Worm (Caenorhabditis elegans) whole organism, young adult: Measurements from ENCODE around the gene chil-4.
"Not testable (repeated sequence)": the region's sequence is repeated elsewhere in the genome, so short reads cannot be mapped to it uniquely, and the experiment has no call there.

Experiments
- B0336.3 ChIP-seq: fragments of 200-800 bp; sonication (Bioruptor generic); IDR thresholded peaks from 2 replicates; pipeline ENCODE4 v1.3.6; 2022; ENCODE audit warnings: missing genetic modification characterization, missing compliant biosample characterization
- him-1 ChIP-seq: sonication (generic microtip); optimal IDR thresholded peaks from 2 replicates; lab custom pipeline; 2016; ENCODE audit warnings: missing genotype, missing genetic modification reagents, missing genetic modification characterization, missing compliant biosample characterization
- pha-4 ChIP-seq: fragments of 150-350 bp; sonication (generic microtip); optimal IDR thresholded peaks from 2 replicates; lab custom pipeline; 2014; ENCODE audit warnings: missing biosample characterization, missing genetic modification reagents, missing genetic modification characterization

ce11 chrII:9866378-9866777, 10.9 kb upstream of the chil-4 start, which contains the start of gene chil-1:
- TF ChIP-seq him-1 (tag; lab: Kevin White, UChicago); B0336.3; pha-4 (tag; lab: Kevin White, UChicago): not testable (repeated sequence)
